Worm (Caenorhabditis elegans) whole organism, L2 larva: ENCODE results near the gene F19B10.10.

Experiments used
- C34F6.9 ChIP-seq: fragments of 150-350 bp; optimal IDR thresholded peaks from 2 replicates; lab custom pipeline; 2014; ENCODE audit warnings: missing biosample characterization, missing genetic modification characterization
- F13H6.1 ChIP-seq: sonication (generic microtip); optimal IDR thresholded peaks from 2 replicates; lab custom pipeline; 2016; ENCODE audit warnings: missing genetic modification characterization, missing compliant biosample characterization
- Y55F3AM.14 ChIP-seq: fragments of 200-800 bp; sonication (Bioruptor generic); optimal IDR thresholded peaks from 2 replicates; lab custom pipeline; 2018; ENCODE audit warnings: mild to moderate bottlenecking, missing genetic modification characterization, missing compliant biosample characterization
- ama-1 ChIP-seq: fragments of 150-350 bp; optimal IDR thresholded peaks from 2 replicates; lab custom pipeline; 2018; ENCODE audit warnings: inconsistent platforms
- blmp-1 ChIP-seq: sonication (generic microtip); optimal IDR thresholded peaks from 2 replicates; lab custom pipeline; 2017; ENCODE audit warnings: missing genetic modification characterization, mild to moderate bottlenecking, missing compliant biosample characterization, antibody characterized with exemption, moderate library complexity; ENCODE audit not compliant: insufficient read depth
- ceh-82 ChIP-seq: fragments of 150-350 bp; optimal IDR thresholded peaks from 2 replicates; lab custom pipeline; 2014; ENCODE audit warnings: missing biosample characterization, missing genetic modification characterization
- crh-2 ChIP-seq: sonication (generic microtip); optimal IDR thresholded peaks from 2 replicates; lab custom pipeline; 2017; ENCODE audit warnings: missing biosample characterization, missing genetic modification characterization
- elt-1 ChIP-seq: fragments of 150-350 bp; optimal IDR thresholded peaks from 2 replicates; lab custom pipeline; 2014; ENCODE audit warnings: missing biosample characterization, missing genetic modification characterization
- elt-3 ChIP-seq: sonication (generic microtip); optimal IDR thresholded peaks from 2 replicates; lab custom pipeline; 2017; ENCODE audit warnings: missing biosample characterization, missing genetic modification characterization
- fos-1 ChIP-seq: fragments of 150-350 bp; optimal IDR thresholded peaks from 2 replicates; lab custom pipeline; 2014; ENCODE audit warnings: missing biosample characterization, missing genetic modification characterization
- gmeb-1 ChIP-seq: fragments of 150-350 bp; optimal IDR thresholded peaks from 2 replicates; lab custom pipeline; 2014; ENCODE audit warnings: missing biosample characterization, missing genetic modification characterization
- lin-11 ChIP-seq: fragments of 150-350 bp; sonication (generic microtip); optimal IDR thresholded peaks from 2 replicates; lab custom pipeline; 2014; ENCODE audit warnings: missing biosample characterization, missing genetic modification characterization, inconsistent platforms, mixed read lengths
- lin-13 ChIP-seq: fragments of 150-350 bp; optimal IDR thresholded peaks from 2 replicates; lab custom pipeline; 2014; ENCODE audit warnings: missing biosample characterization, missing genetic modification reagents, missing genetic modification characterization
- lin-39 ChIP-seq: fragments of 150-350 bp; optimal IDR thresholded peaks from 2 replicates; lab custom pipeline; 2014; ENCODE audit warnings: missing biosample characterization, missing genetic modification reagents, missing genetic modification characterization
- mdl-1 ChIP-seq, 2 experiments: fragments of 150-350 bp in 1 of 2; sonication (generic microtip) in 1 of 2; optimal IDR thresholded peaks; 2 replicates each; lab custom pipeline; 2017; ENCODE audit warnings: missing biosample characterization in 2 of 2, missing genetic modification characterization in 2 of 2
- nhr-10 ChIP-seq: sonication (generic microtip); optimal IDR thresholded peaks from 2 replicates; lab custom pipeline; 2017; ENCODE audit warnings: missing biosample characterization, missing genetic modification characterization
- nhr-11 ChIP-seq: fragments of 150-350 bp; optimal IDR thresholded peaks from 2 replicates; lab custom pipeline; 2014; ENCODE audit warnings: missing biosample characterization, missing genetic modification characterization
- nhr-12 ChIP-seq: fragments of 150-350 bp; optimal IDR thresholded peaks from 2 replicates; lab custom pipeline; 2014; ENCODE audit warnings: missing biosample characterization, missing genetic modification characterization
- nhr-23 ChIP-seq: fragments of 150-350 bp; optimal IDR thresholded peaks from 2 replicates; lab custom pipeline; 2014; ENCODE audit warnings: missing biosample characterization, missing genetic modification reagents, missing genetic modification characterization
- nhr-237 ChIP-seq: fragments of 150-350 bp; optimal IDR thresholded peaks from 2 replicates; lab custom pipeline; 2014; ENCODE audit warnings: missing biosample characterization, missing genetic modification characterization
- nhr-25 ChIP-seq: fragments of 150-350 bp; sonication (generic microtip); optimal IDR thresholded peaks from 3 replicates; lab custom pipeline; 2014; ENCODE audit warnings: missing biosample characterization, missing genetic modification characterization
- nhr-6 ChIP-seq: fragments of 150-350 bp; optimal IDR thresholded peaks from 2 replicates; lab custom pipeline; 2014; ENCODE audit warnings: missing biosample characterization, missing genetic modification characterization
- peb-1 ChIP-seq: fragments of 150-350 bp; optimal IDR thresholded peaks from 2 replicates; lab custom pipeline; 2014; ENCODE audit warnings: missing biosample characterization, missing genetic modification characterization
- skn-1 ChIP-seq: sonication (generic microtip); optimal IDR thresholded peaks from 2 replicates; lab custom pipeline; 2017; ENCODE audit warnings: missing biosample characterization, missing genetic modification characterization
- sma-3 ChIP-seq: sonication (generic microtip); optimal IDR thresholded peaks from 2 replicates; lab custom pipeline; 2016; ENCODE audit warnings: missing genetic modification reagents, missing genetic modification characterization, missing compliant biosample characterization
- sma-9 ChIP-seq, 2 experiments: fragments of 150-350 bp in 1 of 2; sonication (generic microtip) in 1 of 2; optimal IDR thresholded peaks; 2 replicates each; lab custom pipeline; 2014 to 2016; ENCODE audit warnings: missing genetic modification characterization in 2 of 2, mild to moderate bottlenecking in 1 of 2, missing biosample characterization in 1 of 2, missing compliant biosample characterization in 1 of 2, missing genetic modification reagents in 1 of 2, moderate library complexity in 1 of 2
- snpc-4 ChIP-seq: fragments of 150-350 bp; optimal IDR thresholded peaks from 2 replicates; lab custom pipeline; 2014; ENCODE audit warnings: missing biosample characterization, missing genetic modification characterization
- unc-39 ChIP-seq: fragments of 150-350 bp; optimal IDR thresholded peaks from 2 replicates; lab custom pipeline; 2014; ENCODE audit warnings: missing biosample characterization, missing genetic modification characterization
- unc-55 ChIP-seq: fragments of 150-350 bp; sonication (generic microtip); optimal IDR thresholded peaks from 3 replicates; lab custom pipeline; 2014; ENCODE audit warnings: missing biosample characterization, missing genetic modification reagents, missing genetic modification characterization
- unc-62 ChIP-seq: fragments of 150-350 bp; optimal IDR thresholded peaks from 2 replicates; lab custom pipeline; 2014; ENCODE audit warnings: missing biosample characterization, missing genetic modification reagents, missing genetic modification characterization
- zag-1 ChIP-seq: fragments of 150-350 bp; optimal IDR thresholded peaks from 2 replicates; lab custom pipeline; 2014; ENCODE audit warnings: missing biosample characterization, missing genetic modification characterization
- ztf-11 ChIP-seq: sonication (generic microtip); optimal IDR thresholded peaks from 2 replicates; lab custom pipeline; 2017; ENCODE audit warnings: missing biosample characterization, missing genetic modification characterization

F19B10.10 gene

DNA sequence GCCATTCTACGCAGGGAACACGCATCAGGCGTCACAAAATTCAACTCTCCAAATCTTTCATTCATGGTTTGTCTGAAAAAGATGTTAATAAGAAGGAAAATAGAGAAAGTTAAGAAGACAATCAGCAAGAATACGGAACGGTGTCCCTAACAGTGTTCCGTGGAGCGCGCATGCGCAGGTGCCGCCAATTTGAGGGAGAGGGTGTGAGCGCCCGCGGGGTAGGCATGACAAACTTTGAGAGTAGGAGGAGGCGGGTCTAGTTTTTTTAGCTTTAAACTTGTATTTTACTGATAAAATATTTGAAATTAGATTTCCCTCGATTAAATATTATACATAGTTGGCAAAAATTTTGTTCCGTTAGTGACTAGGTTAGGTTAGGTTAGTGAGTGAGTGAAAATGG is 849 bp downstream of the F19B10.10 start:
- no peak for TF ChIP-seq ztf-11 (tag; lab: Kevin White, UChicago)
- TF ChIP-seq crh-2 (tag; lab: Kevin White, UChicago): no peak
- TF ChIP-seq elt-3 (tag; lab: Kevin White, UChicago): no peak
- TF ChIP-seq nhr-11: no peak
- no peak for TF ChIP-seq unc-62 (GFP tag; lab: Kevin White, UChicago)
- no peak for TF ChIP-seq nhr-10 (tag; lab: Kevin White, UChicago)
- TF ChIP-seq nhr-6 (tag; lab: Kevin White, UChicago): no peak
- TF ChIP-seq blmp-1: no peak
- no peak for TF ChIP-seq lin-39 (tag; lab: Kevin White, UChicago)
- no peak for TF ChIP-seq ceh-82
- no peak for TF ChIP-seq ama-1 (lab: Kevin White, UChicago)
- no peak for TF ChIP-seq lin-11
- no peak for TF ChIP-seq snpc-4
- TF ChIP-seq, all 48 proteins: peak for 0

- no peak for TF ChIP-seq F13H6.1 (tag; lab: Kevin White, UChicago)
- TF ChIP-seq nhr-25 (tag; lab: Kevin White, UChicago): no peak
- TF ChIP-seq C34F6.9 (tag; lab: Kevin White, UChicago): no peak
- TF ChIP-seq sma-9 (GFP tag; optimal IDR thresholded peaks at IDR 0.05; lab: Kevin White, UChicago): no peak
- no peak for TF ChIP-seq sma-9 (tag; optimal IDR thresholded peaks at IDR 0.05; lab: Kevin White, UChicago)
These were observed 2.2 kb downstream of the F19B10.10 start for ce11 chrII:3678978-3679377.

- no peak for TF ChIP-seq skn-1 (tag; lab: Kevin White, UChicago)
- TF ChIP-seq nhr-10 (tag; lab: Kevin White, UChicago): no peak
- no peak for TF ChIP-seq lin-13 (GFP tag; lab: Kevin White, UChicago)
- no peak for TF ChIP-seq mdl-1 (tag; optimal IDR thresholded peaks at IDR 0.05; lab: Kevin White, UChicago)
- no peak for TF ChIP-seq Y55F3AM.14 (GFP tag; lab: Kevin White, UChicago)
These were observed 6.0 kb downstream of the F19B10.10 start, which contains the start of gene F19B10.2 for ce11 chrII:3675176-3675575. Gene F19B10.2, plus strand, starts transcription at chrII:3675476.

- TF ChIP-seq lin-11 (no peak), lin-13 (GFP tag; lab: Kevin White, UChicago) (no peak)
These were observed 7.7 kb downstream of the F19B10.10 start, which contains the start of gene sea-1 for ce11 chrII:3673493-3673892. Gene sea-1, minus strand, starts transcription at chrII:3673593.

- TF ChIP-seq mdl-1 (tag; optimal IDR thresholded peaks at IDR 0.05; lab: Kevin White, UChicago) (no peak), unc-55 (GFP tag; lab: Kevin White, UChicago) (no peak), unc-39 (tag; lab: Kevin White, UChicago) (no peak), zag-1 (no peak), elt-1 (tag; lab: Kevin White, UChicago) (no peak), lin-39 (tag; lab: Kevin White, UChicago) (no peak), ama-1 (lab: Kevin White, UChicago) (no peak), peb-1 (tag; lab: Kevin White, UChicago) (no peak), nhr-25 (tag; lab: Kevin White, UChicago) (no peak), fos-1 (tag; lab: Kevin White, UChicago) (no peak)
These were observed 10.3 kb downstream of the F19B10.10 start, which contains the start of gene srx-98 for ce11 chrII:3670956-3671355. Gene srx-98, minus strand, starts transcription at chrII:3671056.

- TF ChIP-seq nhr-237 (no peak), nhr-23 (no peak), gmeb-1 (tag; lab: Kevin White, UChicago) (no peak), ceh-82 (no peak), F13H6.1 (tag; lab: Kevin White, UChicago) (no peak), skn-1 (tag; lab: Kevin White, UChicago) (no peak), nhr-12 (no peak), sma-3 (GFP tag; lab: Kevin White, UChicago) (no peak), lin-11 (no peak), ama-1 (lab: Kevin White, UChicago) (no peak)
These were observed 11.9 kb downstream of the F19B10.10 start, which contains the start of gene srx-97 for ce11 chrII:3669315-3669714. Gene srx-97, minus strand, starts transcription at chrII:3669415.
